Comparison of ENCODE assay signal across 6 fruit fly cellular contexts in genomic region chrX:3687837-3688375, dm6.
TF ChIP-seq lines count a peak whose summit lies in the region.

No protein-coding gene starts in this region.

- TF ChIP-seq CTCF in whole organism, embryonic (GFP tag; optimal IDR thresholded peaks at IDR 0.05; lab: Kevin White, UChicago): no peak

TF ChIP-seq in whole organism, 6 proteins besides CTCF, POLR2A, EP300 and RAD21:
- no peak for TF ChIP-seq pan (optimal IDR thresholded peaks at IDR 0.05; lab: Kevin White, UChicago)
- TF ChIP-seq Dll (optimal IDR thresholded peaks at IDR 0.05; lab: Kevin White, UChicago): peak; percentile 71
- TF ChIP-seq usp (GFP tag; optimal IDR thresholded peaks at IDR 0.05; lab: Kevin White, UChicago): no peak

TF ChIP-seq in whole organism, adult, 20 proteins besides CTCF, POLR2A, EP300 and RAD21:
- no peak for TF ChIP-seq CG1620 (GFP tag; optimal IDR thresholded peaks at IDR 0.05; lab: Kevin White, UChicago)
- TF ChIP-seq cic (GFP tag; optimal IDR thresholded peaks at IDR 0.05; lab: Kevin White, UChicago): no peak
- TF ChIP-seq CG14711 (tag; optimal IDR thresholded peaks at IDR 0.05; lab: Kevin White, UChicago): peak; percentile 41
- no peak for TF ChIP-seq CG5204 (GFP tag; optimal IDR thresholded peaks at IDR 0.05; lab: Kevin White, UChicago)
- peak; percentile 3 for TF ChIP-seq Crg-1 (GFP tag; optimal IDR thresholded peaks at IDR 0.05; lab: Kevin White, UChicago)
- TF ChIP-seq bab1 (GFP tag; optimal IDR thresholded peaks at IDR 0.05; lab: Kevin White, UChicago): peak; percentile 13
- TF ChIP-seq CG7101 (tag; optimal IDR thresholded peaks at IDR 0.05; lab: Kevin White, UChicago): peak; percentile 40
- peak; percentile 65 for TF ChIP-seq Mnt (GFP tag; optimal IDR thresholded peaks at IDR 0.05; lab: Kevin White, UChicago)
- no peak for TF ChIP-seq toe (GFP tag; optimal IDR thresholded peaks at IDR 0.05; lab: Kevin White, UChicago)

TF ChIP-seq in whole organism, embryonic, 481 proteins besides CTCF, POLR2A, EP300 and RAD21 (continues in another document):
- no peak for TF ChIP-seq fd102C (GFP tag; optimal IDR thresholded peaks at IDR 0.05; lab: Kevin White, UChicago)
- TF ChIP-seq stc (GFP tag; IDR thresholded peaks at IDR 0.05; lab: Robert Waterston, UW): peak; percentile 77
- TF ChIP-seq CG10267 (tag; optimal IDR thresholded peaks at IDR 0.05; lab: Kevin White, UChicago): peak; percentile 54
- peak; percentile 14 for TF ChIP-seq Jarid2 (GFP tag; optimal IDR thresholded peaks at IDR 0.05; lab: Kevin White, UChicago)
- no peak for TF ChIP-seq Usf (GFP tag; optimal IDR thresholded peaks at IDR 0.05; lab: Kevin White, UChicago)
- no peak for TF ChIP-seq Nf-YC (tag; optimal IDR thresholded peaks at IDR 0.05; lab: Kevin White, UChicago)
- peak; percentile 10; the same call in 1 of the 2 replicates for TF ChIP-seq CG9215 (GFP tag; IDR thresholded peaks at IDR 0.05; lab: Robert Waterston, UW)
- peak; percentile 39 to 79 for TF ChIP-seq bsh (GFP tag; optimal IDR thresholded peaks at IDR 0.05; lab: Kevin White, UChicago)
- peak in 1 of 2 experiments; percentile 34 for TF ChIP-seq eve (GFP tag; optimal IDR thresholded peaks at IDR 0.05; lab: Kevin White, UChicago)
- peak; percentile 55 for TF ChIP-seq CG1602 (GFP tag; optimal IDR thresholded peaks at IDR 0.05; lab: Kevin White, UChicago)
- TF ChIP-seq CG6765 (GFP tag; optimal IDR thresholded peaks at IDR 0.05; lab: Kevin White, UChicago): no peak
- no peak for TF ChIP-seq Vsx1 (GFP tag; optimal IDR thresholded peaks at IDR 0.05; lab: Kevin White, UChicago)
- 0 out of 3 replicates have a peak, but pooled peaks have one; percentile 51 for TF ChIP-seq Mrtf (GFP tag; IDR thresholded peaks at IDR 0.05; lab: Robert Waterston, UW)
- no peak for TF ChIP-seq Tbp (GFP tag; optimal IDR thresholded peaks at IDR 0.05; lab: Kevin White, UChicago)
- peak; percentile 35 for TF ChIP-seq nom (GFP tag; optimal IDR thresholded peaks at IDR 0.05; lab: Kevin White, UChicago)
- TF ChIP-seq vfl (GFP tag; optimal IDR thresholded peaks at IDR 0.05; lab: Kevin White, UChicago): no peak
- TF ChIP-seq CG6272 (GFP tag; IDR thresholded peaks at IDR 0.05; lab: Robert Waterston, UW): peak; percentile 36; the same call in 1 of the 2 replicates
- TF ChIP-seq CG14860 (GFP tag; IDR thresholded peaks at IDR 0.05; lab: Robert Waterston, UW; ENCODE audit: partially characterized antibody): no peak
- no peak for TF ChIP-seq usp (GFP tag; optimal IDR thresholded peaks at IDR 0.05; lab: Kevin White, UChicago)

TF ChIP-seq in whole organism, prepupa, 60 proteins besides CTCF, POLR2A, EP300 and RAD21 (continues in another document):
- peak; percentile 68 for TF ChIP-seq CG11762 (GFP tag; optimal IDR thresholded peaks at IDR 0.05; lab: Kevin White, UChicago; ENCODE audit: insufficient read depth)
- no peak for TF ChIP-seq fd85E (GFP tag; optimal IDR thresholded peaks at IDR 0.05; lab: Kevin White, UChicago)
- TF ChIP-seq Eip78C (GFP tag; lab: Kevin White, UChicago): peak; percentile 92
- TF ChIP-seq salr (GFP tag; optimal IDR thresholded peaks at IDR 0.05; lab: Kevin White, UChicago): peak; percentile 53 to 75
- TF ChIP-seq Eip93F (GFP tag; optimal IDR thresholded peaks at IDR 0.05; lab: Kevin White, UChicago): no peak
- TF ChIP-seq CG11294 (GFP tag; IDR thresholded peaks at IDR 0.05; lab: Robert Waterston, UW): peak; percentile 64
- peak; percentile 92 for TF ChIP-seq CG6163 (GFP tag; IDR thresholded peaks at IDR 0.05; lab: Robert Waterston, UW)
- TF ChIP-seq Sox15 (GFP tag; optimal IDR thresholded peaks at IDR 0.05; lab: Kevin White, UChicago): peak; percentile 60
- TF ChIP-seq eg (GFP tag; IDR thresholded peaks at IDR 0.05; lab: Robert Waterston, UW): peak; percentile 90
- TF ChIP-seq CG10669 (GFP tag; optimal IDR thresholded peaks at IDR 0.05; lab: Kevin White, UChicago): peak; percentile 77
- TF ChIP-seq spab (GFP tag; optimal IDR thresholded peaks at IDR 0.05; lab: Kevin White, UChicago): peak; percentile 56
- TF ChIP-seq acj6 (GFP tag; optimal IDR thresholded peaks at IDR 0.05; lab: Kevin White, UChicago): peak; percentile 80
- peak; percentile 56 for TF ChIP-seq CG8632 (GFP tag; optimal IDR thresholded peaks at IDR 0.05; lab: Kevin White, UChicago)
- TF ChIP-seq Eip75B (GFP tag; optimal IDR thresholded peaks at IDR 0.05; lab: Kevin White, UChicago): peak; percentile 77
- peak; percentile 80 for TF ChIP-seq Ets96B (tag; optimal IDR thresholded peaks at IDR 0.05; lab: Kevin White, UChicago)
- TF ChIP-seq dsx (GFP tag; optimal IDR thresholded peaks at IDR 0.05; lab: Kevin White, UChicago; ENCODE audit: poor library complexity, severe bottlenecking): peak; percentile 73
- peak; percentile 79 for TF ChIP-seq esn (GFP tag; optimal IDR thresholded peaks at IDR 0.05; lab: Kevin White, UChicago)
- peak; percentile 82 for TF ChIP-seq OdsH (GFP tag; optimal IDR thresholded peaks at IDR 0.05; lab: Kevin White, UChicago)
- TF ChIP-seq vri (GFP tag; optimal IDR thresholded peaks at IDR 0.05; lab: Kevin White, UChicago): peak; percentile 52
- peak; percentile 81 for TF ChIP-seq Met (GFP tag; optimal IDR thresholded peaks at IDR 0.05; lab: Kevin White, UChicago)
- peak; percentile 83 for TF ChIP-seq Gug (GFP tag; IDR thresholded peaks at IDR 0.05; lab: Robert Waterston, UW)

TF ChIP-seq in whole organism, pupa, 21 proteins besides CTCF, POLR2A, EP300 and RAD21:
- TF ChIP-seq CG8301 (tag; optimal IDR thresholded peaks at IDR 0.05; lab: Kevin White, UChicago) (peak; percentile 84), CG9948 (tag; optimal IDR thresholded peaks at IDR 0.05; lab: Kevin White, UChicago) (peak; percentile 72), CG4496 (GFP tag; IDR thresholded peaks at IDR 0.05; lab: Robert Waterston, UW) (peak; percentile 92), EcR (GFP tag; optimal IDR thresholded peaks at IDR 0.05; lab: Kevin White, UChicago) (peak; percentile 32), CG14655 (GFP tag; optimal IDR thresholded peaks at IDR 0.05; lab: Kevin White, UChicago) (peak; percentile 83), CG17806 (tag; optimal IDR thresholded peaks at IDR 0.05; lab: Kevin White, UChicago) (peak; percentile 75), CG10348 (GFP tag; IDR thresholded peaks at IDR 0.05; lab: Robert Waterston, UW) (peak; percentile 21; the same call in 1 of the 2 replicates), Snoo (tag; optimal IDR thresholded peaks at IDR 0.05; lab: Kevin White, UChicago) (peak; percentile 57), CG15710 (tag; optimal IDR thresholded peaks at IDR 0.05; lab: Kevin White, UChicago) (peak; percentile 73), Pif1A (GFP tag; optimal IDR thresholded peaks at IDR 0.05; lab: Kevin White, UChicago) (peak; percentile 81), Ets98B (GFP tag; IDR thresholded peaks at IDR 0.05; lab: Robert Waterston, UW) (peak; percentile 90), D1 (tag; optimal IDR thresholded peaks at IDR 0.05; lab: Kevin White, UChicago) (no peak), CG12605 (GFP tag; IDR thresholded peaks at IDR 0.05; lab: Robert Waterston, UW) (peak; percentile 89), rn (GFP tag; IDR thresholded peaks at IDR 0.05; lab: Robert Waterston, UW) (peak; percentile 64), CG34367 (tag; optimal IDR thresholded peaks at IDR 0.05; lab: Kevin White, UChicago) (peak; percentile 83), Pif1B (GFP tag; optimal IDR thresholded peaks at IDR 0.05; lab: Kevin White, UChicago) (peak; percentile 49), fd96Ca (GFP tag; IDR thresholded peaks at IDR 0.05; lab: Robert Waterston, UW) (peak; percentile 92), CG13204 (GFP tag; optimal IDR thresholded peaks at IDR 0.05; lab: Kevin White, UChicago) (peak; percentile 27), CG8159 (tag; optimal IDR thresholded peaks at IDR 0.05; lab: Kevin White, UChicago) (peak; percentile 52), CG32121 (GFP tag; IDR thresholded peaks at IDR 0.05; lab: Robert Waterston, UW) (peak; percentile 83), gl (tag; optimal IDR thresholded peaks at IDR 0.05; lab: Kevin White, UChicago) (peak; percentile 53)

TF ChIP-seq in whole organism, wandering third instar larva, 38 proteins besides CTCF, POLR2A, EP300 and RAD21:
- TF ChIP-seq Dif (GFP tag; optimal IDR thresholded peaks at IDR 0.05; lab: Kevin White, UChicago; ENCODE audit: partially characterized antibody): peak; percentile 82
- TF ChIP-seq pan (optimal IDR thresholded peaks at IDR 0.05; lab: Kevin White, UChicago): no peak
- TF ChIP-seq Hnf4 (GFP tag; optimal IDR thresholded peaks at IDR 0.05; lab: Kevin White, UChicago): peak; percentile 14
- peak; percentile 40 for TF ChIP-seq psq (GFP tag; optimal IDR thresholded peaks at IDR 0.05; lab: Kevin White, UChicago)
- TF ChIP-seq br (GFP tag; optimal IDR thresholded peaks at IDR 0.05; lab: Kevin White, UChicago): peak; percentile 71
- peak; percentile 57 for TF ChIP-seq OdsH (GFP tag; optimal IDR thresholded peaks at IDR 0.05; lab: Kevin White, UChicago)
- TF ChIP-seq GATAd (GFP tag; optimal IDR thresholded peaks at IDR 0.05; lab: Kevin White, UChicago): no peak
- no peak for TF ChIP-seq sage (GFP tag; optimal IDR thresholded peaks at IDR 0.05; lab: Kevin White, UChicago)
- TF ChIP-seq woc (GFP tag; optimal IDR thresholded peaks at IDR 0.05; lab: Kevin White, UChicago): peak; percentile 68
- TF ChIP-seq rgr (GFP tag; optimal IDR thresholded peaks at IDR 0.05; lab: Kevin White, UChicago): peak; percentile 66
- TF ChIP-seq sv (GFP tag; optimal IDR thresholded peaks at IDR 0.05; lab: Kevin White, UChicago): peak; percentile 24
- TF ChIP-seq tai (GFP tag; optimal IDR thresholded peaks at IDR 0.05; lab: Kevin White, UChicago): no peak
- peak; percentile 2 for TF ChIP-seq dmrt93B (GFP tag; optimal IDR thresholded peaks at IDR 0.05; lab: Kevin White, UChicago)
- TF ChIP-seq CrebA (GFP tag; optimal IDR thresholded peaks at IDR 0.05; lab: Kevin White, UChicago; ENCODE audit: borderline replicate concordance): no peak
- peak; percentile 44 for TF ChIP-seq HLH106 (tag; optimal IDR thresholded peaks at IDR 0.05; lab: Kevin White, UChicago)
- no peak for TF ChIP-seq lola (GFP tag; optimal IDR thresholded peaks at IDR 0.05; lab: Kevin White, UChicago)
- TF ChIP-seq Sp1 (GFP tag; optimal IDR thresholded peaks at IDR 0.05; lab: Kevin White, UChicago): peak; percentile 38
- peak; percentile 62 for TF ChIP-seq h (GFP tag; optimal IDR thresholded peaks at IDR 0.05; lab: Kevin White, UChicago)
- peak; percentile 64 for TF ChIP-seq fru (GFP tag; optimal IDR thresholded peaks at IDR 0.05; lab: Kevin White, UChicago)
- peak in 1 of 2 experiments; percentile 67 for TF ChIP-seq foxo (GFP tag; optimal IDR thresholded peaks at IDR 0.05; lab: Kevin White, UChicago)
- peak; percentile 47 to 60 for TF ChIP-seq dl (GFP tag; optimal IDR thresholded peaks at IDR 0.05; lab: Kevin White, UChicago; ENCODE audit: insufficient read depth in 1 of 2, partially characterized antibody in 2 of 2)
- peak; percentile 81 for TF ChIP-seq ey (GFP tag; optimal IDR thresholded peaks at IDR 0.05; lab: Kevin White, UChicago)
